Worm (Caenorhabditis elegans): ENCODE measurements around the gene W02F12.4.

Gene W02F12.4

ce11 chrV:6699833-6700232 lies 6.9 kb downstream of the W02F12.4 start:
- TF ChIP-seq ztf-11 (tag; optimal IDR thresholded peaks at IDR 0.05) (no peak), R02D3.7 (tag; optimal IDR thresholded peaks at IDR 0.05) (no peak), lin-15B (tag; optimal IDR thresholded peaks at IDR 0.05) (no peak), nhr-11 (tag; optimal IDR thresholded peaks at IDR 0.05) (no peak), zag-1 (tag; optimal IDR thresholded peaks at IDR 0.05) (no peak), pqm-1 (tag; optimal IDR thresholded peaks at IDR 0.05) (no peak), daf-12 (tag; optimal IDR thresholded peaks at IDR 0.05) (no peak), tbx-2 (tag; optimal IDR thresholded peaks at IDR 0.05) (no peak), ceh-16 (tag; optimal IDR thresholded peaks at IDR 0.05) (no peak), mdl-1 (tag; optimal IDR thresholded peaks at IDR 0.05) (no peak), egl-27 (tag; optimal IDR thresholded peaks at IDR 0.05) (no peak), snpc-4 (tag; optimal IDR thresholded peaks at IDR 0.05) (no peak), elt-1 (tag; optimal IDR thresholded peaks at IDR 0.05) (no peak), sea-2 (GFP tag; optimal IDR thresholded peaks at IDR 0.05) (no peak), nhr-23 (tag; optimal IDR thresholded peaks at IDR 0.05) (no peak), nhr-25 (tag; optimal IDR thresholded peaks at IDR 0.05) (no peak), skn-1 (tag; optimal IDR thresholded peaks at IDR 0.05) (no peak)

- peak; percentile 1 for TF ChIP-seq nhr-25 (tag; optimal IDR thresholded peaks at IDR 0.05)
- TF ChIP-seq nhr-12 (tag; optimal IDR thresholded peaks at IDR 0.05): no peak
- peak; percentile 31 for TF ChIP-seq nhr-43 (tag; optimal IDR thresholded peaks at IDR 0.05; ENCODE audit: poor library complexity, severe bottlenecking)
These were observed 7.7 kb downstream of the W02F12.4 start for ce11 chrV:6699021-6699420.

- TF ChIP-seq mdl-1 (tag; optimal IDR thresholded peaks at IDR 0.05) (no peak), nhr-77 (tag; optimal IDR thresholded peaks at IDR 0.05) (no peak), ceh-16 (tag; optimal IDR thresholded peaks at IDR 0.05) (no peak), elt-3 (tag; optimal IDR thresholded peaks at IDR 0.05) (no peak), ceh-82 (tag; optimal IDR thresholded peaks at IDR 0.05) (no peak), snpc-4 (tag; optimal IDR thresholded peaks at IDR 0.05) (no peak), fkh-10 (GFP tag; optimal IDR thresholded peaks at IDR 0.05) (no peak), elt-2 (tag; optimal IDR thresholded peaks at IDR 0.05) (no peak), nfya-1 (tag; optimal IDR thresholded peaks at IDR 0.05; ENCODE audit: insufficient read depth) (no peak), pqm-1 (tag; optimal IDR thresholded peaks at IDR 0.05) (no peak), elt-1 (tag; optimal IDR thresholded peaks at IDR 0.05) (no peak), nhr-23 (tag; optimal IDR thresholded peaks at IDR 0.05) (no peak), mml-1 (tag; optimal IDR thresholded peaks at IDR 0.05) (no peak), nhr-67 (tag; optimal IDR thresholded peaks at IDR 0.05) (no peak), fos-1 (tag; optimal IDR thresholded peaks at IDR 0.05) (no peak), R02D3.7 (tag; optimal IDR thresholded peaks at IDR 0.05) (no peak), egl-5 (tag; optimal IDR thresholded peaks at IDR 0.05) (no peak), hmg-11 (tag; optimal IDR thresholded peaks at IDR 0.05) (no peak), fkh-2 (tag; optimal IDR thresholded peaks at IDR 0.05) (no peak), nhr-12 (tag; optimal IDR thresholded peaks at IDR 0.05) (no peak)
These were observed 9.2 kb downstream of the W02F12.4 start, which contains the start of gene W02F12.2 for ce11 chrV:6697552-6697951. Gene W02F12.2 (minus strand): TSS chrV:6697652.

ce11 chrV:6694668-6695067 lies 12.1 kb downstream of the W02F12.4 start, which contains the start of gene W02F12.8:
Gene W02F12.8 (minus strand): TSS chrV:6694768.
- TF ChIP-seq lsy-12 (tag; optimal IDR thresholded peaks at IDR 0.05): no peak
- TF ChIP-seq nhr-12 (tag; optimal IDR thresholded peaks at IDR 0.05): no peak
- no peak for TF ChIP-seq nhr-25 (tag; optimal IDR thresholded peaks at IDR 0.05)
- no peak for TF ChIP-seq zag-1 (tag; optimal IDR thresholded peaks at IDR 0.05)
- TF ChIP-seq ceh-9 (tag; optimal IDR thresholded peaks at IDR 0.05): no peak
- no peak for TF ChIP-seq nfya-1 (tag; optimal IDR thresholded peaks at IDR 0.05; ENCODE audit: insufficient read depth)
- no peak for TF ChIP-seq ama-1 (optimal IDR thresholded peaks at IDR 0.05)
- TF ChIP-seq ztf-4 (tag; optimal IDR thresholded peaks at IDR 0.05): no peak
- no peak for TF ChIP-seq eor-1 (tag; optimal IDR thresholded peaks at IDR 0.05)
- no peak for TF ChIP-seq nhr-43 (tag; optimal IDR thresholded peaks at IDR 0.05; ENCODE audit: poor library complexity, severe bottlenecking)
- TF ChIP-seq nhr-11 (tag; optimal IDR thresholded peaks at IDR 0.05): no peak
